Worm (Caenorhabditis elegans) whole organism, L4 larva: Measurements from ENCODE around the gene K11H12.5.

ENCODE experiments used
- Y5F2A.4 ChIP-seq: fragments of 200-800 bp; sonication (Bioruptor generic); optimal IDR thresholded peaks from 2 replicates; lab custom pipeline; 2018; ENCODE audit warnings: mild to moderate bottlenecking, missing genetic modification characterization, missing compliant biosample characterization
- ZK337.2 ChIP-seq: fragments of 200-800 bp; sonication (Bioruptor generic); IDR thresholded peaks from 2 replicates; pipeline ENCODE4 v1.3.6; 2022; ENCODE audit warnings: missing genetic modification reagents, missing genetic modification characterization, missing compliant biosample characterization
- ama-1 ChIP-seq: fragments of 150-350 bp; optimal IDR thresholded peaks from 2 replicates; lab custom pipeline; 2014; ENCODE audit warnings: inconsistent platforms, mixed read lengths
- ceh-20 ChIP-seq: fragments of 200-800 bp; sonication (Bioruptor generic); IDR thresholded peaks from 2 replicates; pipeline ENCODE4 v1.3.6; 2022; ENCODE audit warnings: missing genetic modification reagents, missing genetic modification characterization, missing compliant biosample characterization
- ceh-28 ChIP-seq: fragments of 150-350 bp; optimal IDR thresholded peaks from 2 replicates; lab custom pipeline; 2014; ENCODE audit warnings: missing biosample characterization, missing genetic modification reagents, missing genetic modification characterization
- ceh-32 ChIP-seq: sonication (generic microtip); optimal IDR thresholded peaks from 2 replicates; lab custom pipeline; 2016; ENCODE audit warnings: mild to moderate bottlenecking, missing genetic modification characterization, missing compliant biosample characterization; ENCODE audit not compliant: poor library complexity
- ceh-44 ChIP-seq: fragments of 200-800 bp; sonication (Bioruptor generic); IDR thresholded peaks from 2 replicates; pipeline ENCODE4 v1.3.6; 2022; ENCODE audit warnings: missing genetic modification reagents, missing genetic modification characterization, missing compliant biosample characterization
- daf-16 ChIP-seq, 3 experiments: sonication (generic microtip); optimal IDR thresholded peaks; 2 replicates each; lab custom pipeline; 2016 to 2017; ENCODE audit warnings: missing genetic modification characterization in 3 of 3, missing genetic modification reagents in 3 of 3, mild to moderate bottlenecking in 2 of 3, missing compliant biosample characterization in 2 of 3, missing biosample characterization in 1 of 3, moderate library complexity in 1 of 3
- dmd-6 ChIP-seq: fragments of 200-800 bp; sonication (Bioruptor generic); IDR thresholded peaks from 2 replicates; pipeline ENCODE4 v1.3.6; 2022; ENCODE audit warnings: missing genetic modification reagents, missing genetic modification characterization, missing compliant biosample characterization
- dmd-9 ChIP-seq: fragments of 200-800 bp; sonication (Bioruptor generic); IDR thresholded peaks from 2 replicates; pipeline ENCODE4 v1.3.6; 2022; ENCODE audit warnings: missing genetic modification reagents, missing genetic modification characterization, missing compliant biosample characterization
- egl-43 ChIP-seq: fragments of 200-800 bp; sonication (Bioruptor generic); IDR thresholded peaks from 2 replicates; pipeline ENCODE4 v1.3.6; 2022; ENCODE audit warnings: missing genetic modification reagents, missing genetic modification characterization, missing compliant biosample characterization
- hlh-11 ChIP-seq: fragments of 200-800 bp; sonication (Bioruptor generic); optimal IDR thresholded peaks from 2 replicates; lab custom pipeline; 2018; ENCODE audit warnings: mild to moderate bottlenecking, missing genetic modification characterization, missing compliant biosample characterization
- hmg-1.1 ChIP-seq: fragments of 200-800 bp; sonication (Bioruptor generic); IDR thresholded peaks from 2 replicates; pipeline ENCODE4 v1.3.6; 2022; ENCODE audit warnings: missing genetic modification reagents, missing genetic modification characterization, missing compliant biosample characterization
- lim-7 ChIP-seq: fragments of 200-800 bp; sonication (Bioruptor generic); IDR thresholded peaks from 2 replicates; pipeline ENCODE4 v1.3.6; 2022; ENCODE audit warnings: missing genetic modification characterization, missing compliant biosample characterization
- lsy-2 ChIP-seq, 2 experiments: fragments of 150-350 bp in 1 of 2; sonication (generic microtip) in 1 of 2; optimal IDR thresholded peaks; 2 replicates each; lab custom pipeline; 2014 to 2017; ENCODE audit warnings: missing biosample characterization in 2 of 2, missing genetic modification characterization in 2 of 2
- mxl-2 ChIP-seq: fragments of 200-800 bp; sonication (Bioruptor generic); conservative IDR thresholded peaks from 2 replicates; pipeline ENCODE4 v1.3.6; 2022; ENCODE audit warnings: missing genetic modification reagents, missing genetic modification characterization, missing compliant biosample characterization
- mxl-3 ChIP-seq: fragments of 200-800 bp; sonication (Bioruptor generic); optimal IDR thresholded peaks from 2 replicates; lab custom pipeline; 2018; ENCODE audit warnings: mild to moderate bottlenecking, missing genetic modification characterization, missing compliant biosample characterization
- nhr-10 ChIP-seq: fragments of 150-350 bp; optimal IDR thresholded peaks from 2 replicates; lab custom pipeline; 2014; ENCODE audit warnings: missing biosample characterization, missing genetic modification characterization
- nhr-102 ChIP-seq: sonication (generic microtip); optimal IDR thresholded peaks from 2 replicates; lab custom pipeline; 2016; ENCODE audit warnings: mild to moderate bottlenecking, missing genetic modification characterization, moderate library complexity, missing compliant biosample characterization
- nhr-11 ChIP-seq: fragments of 150-350 bp; optimal IDR thresholded peaks from 2 replicates; lab custom pipeline; 2014; ENCODE audit warnings: missing biosample characterization, missing genetic modification characterization
- nhr-28 ChIP-seq: fragments of 150-350 bp; optimal IDR thresholded peaks from 2 replicates; lab custom pipeline; 2014; ENCODE audit warnings: missing biosample characterization, missing genetic modification characterization
- nhr-42 ChIP-seq: fragments of 200-800 bp; sonication (Bioruptor generic); IDR thresholded peaks from 2 replicates; pipeline ENCODE4 v1.3.6; 2022; ENCODE audit warnings: missing genetic modification characterization, missing compliant biosample characterization
- nhr-48 ChIP-seq: sonication (generic microtip); optimal IDR thresholded peaks from 2 replicates; lab custom pipeline; 2016; ENCODE audit warnings: mild to moderate bottlenecking, missing genetic modification characterization, missing compliant biosample characterization
- pqm-1 ChIP-seq: sonication (generic microtip); optimal IDR thresholded peaks from 2 replicates; lab custom pipeline; 2017; ENCODE audit warnings: missing biosample characterization, missing genetic modification characterization
- saeg-2 ChIP-seq: fragments of 200-800 bp; sonication (Bioruptor generic); IDR thresholded peaks from 2 replicates; pipeline ENCODE4 v1.3.6; 2022; ENCODE audit warnings: missing genetic modification reagents, missing genetic modification characterization, missing compliant biosample characterization
- sdz-12 ChIP-seq: fragments of 200-800 bp; sonication (Bioruptor generic); optimal IDR thresholded peaks from 2 replicates; lab custom pipeline; 2018; ENCODE audit warnings: mild to moderate bottlenecking, missing genetic modification characterization, missing compliant biosample characterization
- snpc-4 ChIP-seq: fragments of 150-350 bp; optimal IDR thresholded peaks from 2 replicates; lab custom pipeline; 2014; ENCODE audit warnings: missing biosample characterization, missing genetic modification characterization
- tag-97 ChIP-seq: fragments of 200-800 bp; sonication (Bioruptor generic); IDR thresholded peaks from 2 replicates; pipeline ENCODE4 v1.3.6; 2022; ENCODE audit warnings: missing genetic modification characterization, missing compliant biosample characterization
- tra-1 ChIP-seq: fragments of 200-800 bp; sonication (Bioruptor generic); IDR thresholded peaks from 2 replicates; pipeline ENCODE4 v1.3.6; 2022; ENCODE audit warnings: missing genetic modification reagents, missing genetic modification characterization, missing compliant biosample characterization
- vab-7 ChIP-seq: fragments of 200-800 bp; sonication (Bioruptor generic); IDR thresholded peaks from 2 replicates; pipeline ENCODE4 v1.3.6; 2022; ENCODE audit warnings: missing genetic modification reagents, missing genetic modification characterization, missing compliant biosample characterization
- zfp-2 ChIP-seq: sonication (generic microtip); optimal IDR thresholded peaks from 2 replicates; lab custom pipeline; 2016; ENCODE audit warnings: mild to moderate bottlenecking, missing genetic modification characterization, missing compliant biosample characterization

Gene K11H12.5

ce11 chrIV:664122-664521, 12.3 kb upstream of the K11H12.5 start (continued):
- TF ChIP-seq snpc-4: no peak
- no peak for TF ChIP-seq sdz-12
- TF ChIP-seq saeg-2 (GFP tag; lab: Robert Waterston, UW): no peak
- TF ChIP-seq ceh-20 (GFP tag; lab: Robert Waterston, UW): peak; percentile 60
- TF ChIP-seq lsy-2 (tag; optimal IDR thresholded peaks at IDR 0.05; lab: Kevin White, UChicago): peak in 1 of 2 experiments; percentile 25

ce11 chrIV:665225-665624, 11.2 kb upstream of the K11H12.5 start, which contains the start of gene K11H12.7:
TSS of gene K11H12.7 (plus strand) at chrIV:665525.
- TF ChIP-seq ZK337.2 (GFP tag; lab: Robert Waterston, UW) (no peak), nhr-102 (no peak), lim-7 (GFP tag; lab: Robert Waterston, UW) (no peak), mxl-2 (GFP tag; lab: Robert Waterston, UW) (no peak), ceh-32 (tag; lab: Kevin White, UChicago) (no peak), Y5F2A.4 (GFP tag; lab: Kevin White, UChicago) (no peak), dmd-9 (GFP tag; lab: Robert Waterston, UW) (no peak), ceh-44 (GFP tag; lab: Robert Waterston, UW) (no peak), dmd-6 (GFP tag; lab: Robert Waterston, UW) (no peak), nhr-48 (tag; lab: Kevin White, UChicago) (no peak)

- no peak for TF ChIP-seq ama-1 (lab: Kevin White, UChicago)
- no peak for TF ChIP-seq nhr-102
- TF ChIP-seq hmg-1.1 (GFP tag; lab: Robert Waterston, UW): no peak
- no peak for TF ChIP-seq snpc-4
- no peak for TF ChIP-seq tag-97 (GFP tag; lab: Robert Waterston, UW)
- no peak for TF ChIP-seq tra-1
- TF ChIP-seq ceh-28 (tag; lab: Kevin White, UChicago): no peak
- TF ChIP-seq nhr-42 (GFP tag; lab: Robert Waterston, UW): no peak
- no peak for TF ChIP-seq lsy-2 (tag; optimal IDR thresholded peaks at IDR 0.05; lab: Kevin White, UChicago)
- TF ChIP-seq zfp-2 (tag; lab: Kevin White, UChicago): no peak
Measured at ce11 chrIV:666991-667390, 9.4 kb upstream of the K11H12.5 start, which contains the start of gene K11H12.6. TSS of gene K11H12.6 (plus strand) at chrIV:667291.

ce11 chrIV:670455-670854, 5.9 kb upstream of the K11H12.5 start, which contains the start of gene K11H12.11:
TSS of gene K11H12.11 (minus strand) at chrIV:670555.
- TF ChIP-seq daf-16 (GFP tag; optimal IDR thresholded peaks at IDR 0.05; lab: Kevin White, UChicago): no peak
- TF ChIP-seq daf-16 (tag; optimal IDR thresholded peaks at IDR 0.05; lab: Kevin White, UChicago): peak; percentile 38
- no peak for TF ChIP-seq hmg-1.1 (GFP tag; lab: Robert Waterston, UW)
- TF ChIP-seq nhr-10 (tag; lab: Kevin White, UChicago): no peak
- no peak for TF ChIP-seq nhr-11
- no peak for TF ChIP-seq vab-7 (GFP tag; lab: Robert Waterston, UW)

ce11 chrIV:673313-673712, 3.1 kb upstream of the K11H12.5 start, which contains the start of gene K11H12.3:
TSS of gene K11H12.3 (minus strand) at chrIV:673480.
- TF ChIP-seq pqm-1 (tag; lab: Kevin White, UChicago) (peak; percentile 57), daf-16 (GFP tag; optimal IDR thresholded peaks at IDR 0.05; lab: Kevin White, UChicago) (no peak), daf-16 (tag; optimal IDR thresholded peaks at IDR 0.05; lab: Kevin White, UChicago) (peak; percentile 61), egl-43 (GFP tag; lab: Robert Waterston, UW) (no peak), sdz-12 (no peak), dmd-6 (GFP tag; lab: Robert Waterston, UW) (peak; percentile 87), nhr-28 (peak; percentile 52), hlh-11 (tag; lab: Kevin White, UChicago) (peak; percentile 26), mxl-3 (GFP tag; lab: Kevin White, UChicago) (peak; percentile 20)
